Worm (Caenorhabditis elegans) whole organism, mixed stage, embryonic: ENCODE measurements around the gene ZC168.2.

Experiments used
- ceh-43 ChIP-seq: fragments of 200-800 bp; sonication (Bioruptor generic); optimal IDR thresholded peaks from 2 replicates; lab custom pipeline; 2018; ENCODE audit warnings: mild to moderate bottlenecking, missing genetic modification characterization, moderate library complexity, missing compliant biosample characterization
- elt-3 ChIP-seq: fragments of 150-350 bp; optimal IDR thresholded peaks from 2 replicates; lab custom pipeline; 2014; ENCODE audit warnings: missing biosample characterization, missing genetic modification characterization
- mep-1 ChIP-seq: fragments of 150-350 bp; optimal IDR thresholded peaks from 2 replicates; lab custom pipeline; 2017; ENCODE audit warnings: missing biosample characterization, missing genetic modification reagents, missing genetic modification characterization, inconsistent platforms
- nhr-12 ChIP-seq: fragments of 150-350 bp; optimal IDR thresholded peaks from 2 replicates; lab custom pipeline; 2014; ENCODE audit warnings: missing biosample characterization, missing genetic modification characterization
- nhr-237 ChIP-seq: fragments of 150-350 bp; optimal IDR thresholded peaks from 2 replicates; lab custom pipeline; 2014; ENCODE audit warnings: missing biosample characterization, missing genetic modification characterization
- nhr-28 ChIP-seq: fragments of 150-350 bp; optimal IDR thresholded peaks from 2 replicates; lab custom pipeline; 2014; ENCODE audit warnings: missing biosample characterization, missing genetic modification characterization
- nhr-76 ChIP-seq: sonication (generic microtip); optimal IDR thresholded peaks from 2 replicates; lab custom pipeline; 2017; ENCODE audit warnings: missing biosample characterization, missing genetic modification characterization
- pha-4 ChIP-seq: fragments of 150-350 bp; optimal IDR thresholded peaks from 2 replicates; lab custom pipeline; 2018; ENCODE audit warnings: missing biosample characterization, missing genetic modification reagents, missing genetic modification characterization
- sptf-1 ChIP-seq: sonication (generic microtip); optimal IDR thresholded peaks from 2 replicates; lab custom pipeline; 2017; ENCODE audit warnings: mild to moderate bottlenecking, missing genetic modification characterization, moderate library complexity, missing compliant biosample characterization
- unc-39 ChIP-seq: fragments of 150-350 bp; optimal IDR thresholded peaks from 2 replicates; lab custom pipeline; 2014; ENCODE audit warnings: missing biosample characterization, missing genetic modification characterization
- unc-62 ChIP-seq: fragments of 150-350 bp; optimal IDR thresholded peaks from 2 replicates; lab custom pipeline; 2014; ENCODE audit warnings: missing biosample characterization, missing genetic modification reagents, missing genetic modification characterization

- TF ChIP-seq nhr-12 (tag; lab: Kevin White, UChicago) (no peak), nhr-28 (tag; lab: Kevin White, UChicago) (no peak), sptf-1 (tag; lab: Kevin White, UChicago) (no peak), pha-4 (tag; lab: Kevin White, UChicago) (no peak), unc-39 (tag; lab: Kevin White, UChicago) (no peak), nhr-76 (tag; lab: Kevin White, UChicago) (no peak), ceh-43 (no peak), unc-62 (no peak), mep-1 (tag; lab: Kevin White, UChicago) (no peak), nhr-237 (tag; lab: Kevin White, UChicago) (no peak), elt-3 (tag; lab: Kevin White, UChicago) (no peak)
Measured at ce11 chrIV:10773811-10774210, 46.0 kb downstream of the ZC168.2 start, which contains the start of gene inpp-1.
